Worm (Caenorhabditis elegans): ENCODE measurements around the gene tomm-70.

DNA sequence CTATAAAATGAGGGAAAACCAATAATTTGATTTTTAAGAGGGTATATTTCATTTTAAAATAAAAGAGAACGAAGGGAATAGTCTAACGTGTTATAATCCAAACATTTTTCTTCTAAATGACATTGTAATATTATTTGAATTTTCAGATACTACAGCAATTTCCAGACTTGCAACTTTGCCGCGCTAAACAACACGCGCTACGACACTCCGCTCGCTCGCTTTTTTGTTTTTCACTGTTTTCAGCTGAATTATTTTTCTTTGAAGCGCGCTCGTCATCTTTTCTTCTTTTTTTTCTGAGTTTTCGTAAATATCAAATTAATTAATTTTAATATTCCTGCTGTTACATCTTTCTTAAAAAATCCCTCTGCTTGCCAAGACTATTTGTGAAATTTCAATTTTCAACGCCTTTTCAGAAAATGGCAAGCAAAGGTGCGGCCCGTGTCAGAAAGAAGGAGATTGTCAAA, 37.3 kb downstream of the tomm-70 start, which contains the start of gene mrpl-11:
- no peak for TF ChIP-seq ets-7 (tag; optimal IDR thresholded peaks at IDR 0.05)
- TF ChIP-seq flt-1 (GFP tag; IDR thresholded peaks at IDR 0.05): no peak
- TF ChIP-seq ceh-36 (tag; optimal IDR thresholded peaks at IDR 0.05): no peak
- no peak for TF ChIP-seq ama-1 (optimal IDR thresholded peaks at IDR 0.05)
